Worm (Caenorhabditis elegans) whole organism, L4 larva: ENCODE results near the gene rpl-33.
A peak's percentile ranks its signal among the peaks of the same experiment; 100 is the strongest.

Experiments used
- R02D3.7 ChIP-seq: fragments of 150-350 bp; sonication (generic microtip); optimal IDR thresholded peaks from 3 replicates; lab custom pipeline; 2014; ENCODE audit warnings: missing biosample characterization, missing genetic modification characterization
- Y105C5A.15 ChIP-seq: fragments of 200-800 bp; sonication (Bioruptor generic); IDR thresholded peaks from 2 replicates; pipeline ENCODE4 v1.3.6; 2022; ENCODE audit warnings: missing genetic modification characterization, missing compliant biosample characterization
- aha-1 ChIP-seq: fragments of 150-350 bp; peaks from one replicate; lab custom pipeline; 2014; ENCODE audit warnings: missing biosample characterization, missing genetic modification characterization
- fos-1 ChIP-seq: fragments of 150-350 bp; optimal IDR thresholded peaks from 2 replicates; lab custom pipeline; 2014; ENCODE audit warnings: missing biosample characterization, missing genetic modification characterization

DNA sequence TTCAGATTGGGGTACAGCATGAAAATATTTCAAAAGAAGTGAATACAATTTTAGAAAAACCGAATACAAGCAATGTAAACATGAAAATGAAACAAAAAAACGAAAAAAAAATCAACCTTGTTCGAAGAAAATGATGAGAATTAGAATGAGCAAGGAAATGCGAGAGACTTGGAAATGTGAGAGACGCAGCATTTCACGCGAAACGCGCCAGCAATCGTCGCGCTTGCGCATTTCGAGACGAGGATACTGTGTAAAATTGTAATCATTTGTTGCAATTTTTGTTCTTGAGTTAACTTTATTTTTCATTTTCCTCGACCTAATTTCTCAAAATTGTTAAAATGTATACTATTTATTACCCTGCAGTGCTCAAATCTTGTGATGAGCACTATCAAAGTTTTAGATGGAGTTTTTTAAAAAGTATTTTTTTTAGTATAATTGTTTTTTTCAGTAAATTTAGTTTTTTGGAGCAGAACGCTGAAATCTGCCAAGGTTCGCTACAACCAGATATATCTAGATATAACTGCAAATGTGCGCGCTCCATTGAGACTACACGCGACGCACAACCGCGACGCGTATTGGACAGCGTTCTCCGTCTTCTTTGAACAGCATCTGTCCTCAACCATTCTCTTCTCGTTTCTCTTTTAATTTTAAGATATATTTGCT lies 46.7 kb downstream of the rpl-33 start, which contains the start of gene fust-1:
- no peak for TF ChIP-seq R02D3.7 (tag; lab: Kevin White, UChicago)
- no peak for TF ChIP-seq Y105C5A.15 (GFP tag; lab: Robert Waterston, UW)
- peak; percentile 98 for TF ChIP-seq aha-1 (tag; lab: Kevin White, UChicago)
- TF ChIP-seq fos-1 (tag; lab: Kevin White, UChicago) = no peak
